Worm (Caenorhabditis elegans) whole organism, L4/young adult: ENCODE measurements around the gene cyp-13A1.

Experiments
- W03F9.2 ChIP-seq: fragments of 150-350 bp; optimal IDR thresholded peaks from 2 replicates; lab custom pipeline; 2014; ENCODE audit warnings: missing biosample characterization, missing genetic modification characterization
- him-1 ChIP-seq: sonication (generic microtip); optimal IDR thresholded peaks from 2 replicates; lab custom pipeline; 2016; ENCODE audit warnings: missing genotype, missing genetic modification reagents, missing genetic modification characterization, missing compliant biosample characterization

- no peak for TF ChIP-seq W03F9.2 (tag; lab: Kevin White, UChicago)
- TF ChIP-seq him-1 (tag; lab: Kevin White, UChicago) = no peak
Measured at ce11 chrII:9757651-9758282, 24.0 kb downstream of the cyp-13A1 start, which contains the start of gene shk-1.
